Worm (Caenorhabditis elegans): ENCODE measurements around the gene cku-80.

ce11 chrIII:4390421-4390820 is 29.2 kb upstream of the cku-80 start:
- TF ChIP-seq jun-1 (tag; optimal IDR thresholded peaks at IDR 0.05) = no peak
- no peak for TF ChIP-seq mdl-1 (tag; optimal IDR thresholded peaks at IDR 0.05)
- no peak for TF ChIP-seq pha-4 (tag; optimal IDR thresholded peaks at IDR 0.05)
- no peak for TF ChIP-seq nhr-11 (tag; optimal IDR thresholded peaks at IDR 0.05)
- TF ChIP-seq nhr-25 (tag; optimal IDR thresholded peaks at IDR 0.05) = peak; percentile 11
- no peak for TF ChIP-seq eor-1 (tag; optimal IDR thresholded peaks at IDR 0.05)
- TF ChIP-seq nhr-76 (tag; optimal IDR thresholded peaks at IDR 0.05) = no peak
- TF ChIP-seq fkh-10 (GFP tag; optimal IDR thresholded peaks at IDR 0.05) = no peak
- TF ChIP-seq nhr-12 (tag; optimal IDR thresholded peaks at IDR 0.05) = no peak
- TF ChIP-seq pqm-1 (tag; optimal IDR thresholded peaks at IDR 0.05) = no peak
- no peak for TF ChIP-seq elt-3 (tag; optimal IDR thresholded peaks at IDR 0.05)
- no peak for TF ChIP-seq elt-2 (tag; optimal IDR thresholded peaks at IDR 0.05)
- TF ChIP-seq hmg-11 (tag; optimal IDR thresholded peaks at IDR 0.05) = no peak
- no peak for TF ChIP-seq lin-15B (tag; optimal IDR thresholded peaks at IDR 0.05)
